Fruit fly (Drosophila melanogaster) whole organism, wandering third instar larva: ENCODE results near the gene Arf1.

Experiments
- Abd-B ChIP-seq: fragments of >200 bp; optimal IDR thresholded peaks from 2 replicates; lab custom pipeline; 2017; ENCODE audit warnings: missing biosample characterization, missing genetic modification characterization
- CG32264 ChIP-seq: fragments of 200-800 bp; sonication (Bioruptor generic); optimal IDR thresholded peaks from 2 replicates; lab custom pipeline; 2016; ENCODE audit warnings: missing biosample characterization, missing genetic modification characterization
- CG9705 ChIP-seq: fragments of 200-800 bp; sonication (Bioruptor generic); optimal IDR thresholded peaks from 2 replicates; lab custom pipeline; 2018; ENCODE audit warnings: missing biosample characterization, mild to moderate bottlenecking, missing genetic modification characterization
- CrebA ChIP-seq: fragments of 200-800 bp; sonication (Bioruptor generic); optimal IDR thresholded peaks from 2 replicates; lab custom pipeline; 2016; ENCODE audit warnings: missing biosample characterization, mild to moderate bottlenecking, missing genetic modification characterization, borderline replicate concordance
- Dfd ChIP-seq: fragments of >200 bp; optimal IDR thresholded peaks from 2 replicates; lab custom pipeline; 2017; ENCODE audit warnings: missing biosample characterization, missing genetic modification characterization
- Dif ChIP-seq: fragments of 200-275, 200-300 bp; sonication (Bioruptor generic); optimal IDR thresholded peaks from 2 replicates; lab custom pipeline; 2018; ENCODE audit warnings: missing biosample characterization, missing genetic modification characterization; ENCODE audit not compliant: partially characterized antibody
- GATAd ChIP-seq: sonication (Bioruptor generic); optimal IDR thresholded peaks from 2 replicates; lab custom pipeline; 2016; ENCODE audit warnings: missing biosample characterization, missing genetic modification characterization
- HLH106 ChIP-seq: fragments of 200-800 bp; optimal IDR thresholded peaks from 3 replicates; lab custom pipeline; 2019; ENCODE audit warnings: missing biosample characterization, mild to moderate bottlenecking, missing genetic modification characterization, moderate library complexity
- Hnf4 ChIP-seq: fragments of 200-800 bp; sonication (Bioruptor generic); optimal IDR thresholded peaks from 2 replicates; lab custom pipeline; 2016; ENCODE audit warnings: missing biosample characterization, mild to moderate bottlenecking, missing genetic modification characterization
- Hr78 ChIP-seq: fragments of >200 bp; optimal IDR thresholded peaks from 2 replicates; lab custom pipeline; 2017; ENCODE audit warnings: missing biosample characterization, missing genetic modification characterization
- Hr83 ChIP-seq: fragments of 200-300 bp; sonication (Bioruptor generic); optimal IDR thresholded peaks from 2 replicates; lab custom pipeline; 2016; ENCODE audit warnings: missing biosample characterization, mild to moderate bottlenecking, missing genetic modification characterization, moderate library complexity; ENCODE audit not compliant: poor library complexity, severe bottlenecking
- Jra ChIP-seq: sonication (Bioruptor generic); optimal IDR thresholded peaks from 2 replicates; lab custom pipeline; 2016; ENCODE audit warnings: missing biosample characterization, missing genetic modification characterization
- Mio ChIP-seq: sonication (Bioruptor generic); optimal IDR thresholded peaks from 2 replicates; lab custom pipeline; 2016; ENCODE audit warnings: missing biosample characterization, missing genetic modification characterization
- Myc ChIP-seq: fragments of >200 bp; optimal IDR thresholded peaks from 2 replicates; lab custom pipeline; 2017
- N ChIP-seq: fragments of >200 bp; optimal IDR thresholded peaks from 2 replicates; lab custom pipeline; 2018; ENCODE audit warnings: missing biosample characterization, missing external identifiers, missing genetic modification characterization
- OdsH ChIP-seq: fragments of 200-800 bp; sonication (Bioruptor generic); optimal IDR thresholded peaks from 2 replicates; lab custom pipeline; 2016; ENCODE audit warnings: missing biosample characterization, mild to moderate bottlenecking, missing genetic modification characterization
- Rel ChIP-seq, 2 experiments: fragments of 200-800 bp; sonication (Bioruptor generic) in 1 of 2; optimal IDR thresholded peaks; 2 replicates in 1 of 2; 3 replicates in 1 of 2; lab custom pipeline; 2016 to 2019; ENCODE audit warnings: mild to moderate bottlenecking in 2 of 2, missing biosample characterization in 2 of 2, missing genetic modification characterization in 2 of 2, moderate library complexity in 1 of 2
- Sp1 ChIP-seq: fragments of 200-800 bp; sonication (Bioruptor generic); optimal IDR thresholded peaks from 3 replicates; lab custom pipeline; 2019; ENCODE audit warnings: missing biosample characterization, mild to moderate bottlenecking, missing genetic modification characterization, moderate library complexity
- Vsx2 ChIP-seq: fragments of 200-300, 225-300 bp; sonication (Bioruptor generic); optimal IDR thresholded peaks from 2 replicates; lab custom pipeline; 2018; ENCODE audit warnings: missing biosample characterization, missing genetic modification characterization; ENCODE audit not compliant: partially characterized antibody
- br ChIP-seq: fragments of 200-800 bp; sonication (Bioruptor generic); optimal IDR thresholded peaks from 2 replicates; lab custom pipeline; 2016; ENCODE audit warnings: missing biosample characterization, missing genetic modification characterization
- brk ChIP-seq: fragments of 200-800 bp; sonication (Bioruptor generic); optimal IDR thresholded peaks from 2 replicates; lab custom pipeline; 2016; ENCODE audit warnings: missing biosample characterization, mild to moderate bottlenecking, missing genetic modification characterization
- dl ChIP-seq, 2 experiments: fragments of 175-275, 200-275 bp in 1 of 2; fragments of 200-275 bp in 1 of 2; sonication (Bioruptor generic); optimal IDR thresholded peaks; lab custom pipeline; 2018; ENCODE audit warnings: mild to moderate bottlenecking in 2 of 2, missing biosample characterization in 2 of 2, missing genetic modification characterization in 2 of 2, moderate library complexity in 2 of 2; ENCODE audit not compliant: partially characterized antibody in 2 of 2, insufficient read depth in 1 of 2
- dmrt93B ChIP-seq: fragments of 200-800 bp; sonication (Bioruptor generic); optimal IDR thresholded peaks from 2 replicates; lab custom pipeline; 2018; ENCODE audit warnings: missing biosample characterization, mild to moderate bottlenecking, missing genetic modification characterization
- dsf ChIP-seq: sonication (Bioruptor generic); optimal IDR thresholded peaks from 2 replicates; lab custom pipeline; 2016; ENCODE audit warnings: missing biosample characterization, missing genetic modification characterization, borderline replicate concordance
- ey ChIP-seq: fragments of 200-800 bp; sonication (Bioruptor generic); optimal IDR thresholded peaks from 2 replicates; lab custom pipeline; 2016; ENCODE audit warnings: missing biosample characterization, missing genetic modification characterization
- foxo ChIP-seq, 2 experiments: fragments of 200-800 bp; sonication (Bioruptor generic); optimal IDR thresholded peaks; 2 replicates in 1 of 2; 3 replicates in 1 of 2; lab custom pipeline; 2016 to 2017; ENCODE audit warnings: missing biosample characterization in 2 of 2, missing genetic modification characterization in 2 of 2
- fru ChIP-seq: fragments of 200-800 bp; sonication (Bioruptor generic); optimal IDR thresholded peaks from 3 replicates; lab custom pipeline; 2016; ENCODE audit warnings: missing biosample characterization, mild to moderate bottlenecking, missing genetic modification characterization
- h ChIP-seq: fragments of 200-800 bp; sonication (Bioruptor generic); optimal IDR thresholded peaks from 3 replicates; lab custom pipeline; 2016; ENCODE audit warnings: missing biosample characterization, mild to moderate bottlenecking, missing genetic modification characterization
- jim ChIP-seq: fragments of 175-275, 200-325 bp; sonication (Bioruptor generic); optimal IDR thresholded peaks from 2 replicates; lab custom pipeline; 2016; ENCODE audit warnings: missing biosample characterization, mild to moderate bottlenecking, missing genetic modification characterization
- lola ChIP-seq: fragments of >200 bp; optimal IDR thresholded peaks from 2 replicates; lab custom pipeline; 2017; ENCODE audit warnings: missing biosample characterization, missing genetic modification characterization
- pan ChIP-seq: fragments of >200 bp; optimal IDR thresholded peaks from 2 replicates; lab custom pipeline; 2017
- psq ChIP-seq: fragments of 200-800 bp; sonication (Bioruptor generic); optimal IDR thresholded peaks from 3 replicates; lab custom pipeline; 2017; ENCODE audit warnings: missing biosample characterization, mild to moderate bottlenecking, missing genetic modification characterization, moderate library complexity
- rgr ChIP-seq: fragments of 200-800 bp; sonication (Bioruptor generic); optimal IDR thresholded peaks from 3 replicates; lab custom pipeline; 2016; ENCODE audit warnings: missing biosample characterization, mild to moderate bottlenecking, missing genetic modification characterization
- sage ChIP-seq: fragments of 200-800 bp; sonication (Bioruptor generic); optimal IDR thresholded peaks from 2 replicates; lab custom pipeline; 2016; ENCODE audit warnings: missing biosample characterization, mild to moderate bottlenecking, missing genetic modification characterization
- sv ChIP-seq: fragments of 200-800 bp; sonication (Bioruptor generic); optimal IDR thresholded peaks from 3 replicates; lab custom pipeline; 2016; ENCODE audit warnings: missing biosample characterization, missing genetic modification characterization
- tai ChIP-seq: sonication (Bioruptor generic); optimal IDR thresholded peaks from 2 replicates; lab custom pipeline; 2016; ENCODE audit warnings: missing biosample characterization, missing genetic modification characterization
- usp ChIP-seq: fragments of >200 bp; optimal IDR thresholded peaks from 2 replicates; lab custom pipeline; 2017; ENCODE audit warnings: missing biosample characterization, missing genetic modification characterization
- woc ChIP-seq: sonication (Bioruptor generic); optimal IDR thresholded peaks from 2 replicates; lab custom pipeline; 2016; ENCODE audit warnings: missing biosample characterization, mild to moderate bottlenecking, missing genetic modification characterization

Arf1 gene

DNA sequence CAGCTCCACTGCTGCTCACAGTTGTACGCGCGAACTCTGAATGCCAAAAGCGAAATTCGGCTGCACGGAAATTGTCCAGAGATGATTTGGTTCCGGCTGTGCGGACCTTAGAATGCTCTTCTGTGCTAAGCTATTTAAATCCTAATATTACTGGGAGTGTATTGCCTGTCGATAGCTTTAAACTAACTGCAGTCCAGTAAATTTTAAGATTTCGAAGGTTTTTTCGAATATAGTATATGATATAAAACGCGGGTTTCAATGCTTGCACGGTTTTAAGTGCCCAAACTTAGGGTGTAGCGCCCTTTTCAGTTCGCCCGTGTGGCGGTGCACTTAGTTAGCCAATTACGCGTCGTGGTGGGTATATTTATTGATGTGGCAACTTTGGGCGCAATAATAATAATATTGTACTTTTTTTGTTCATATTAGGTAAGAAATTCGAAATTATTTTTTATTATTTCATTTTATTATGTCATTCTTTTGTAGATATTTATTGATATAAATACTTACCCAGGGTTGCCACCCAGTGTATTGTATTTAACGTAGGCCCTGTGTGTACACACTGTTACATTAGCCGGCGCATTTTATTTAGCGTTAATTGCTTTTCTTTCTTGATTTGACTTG, 6.8 kb upstream of the Arf1 start, which contains the start of the genes Chro and Ssl1:
Gene Chro (minus strand): TSS at position 262 of the 621 bp plus-strand sequence.
Gene Ssl1 (plus strand): TSS at position 367 of the 621 bp plus-strand sequence.
- TF ChIP-seq dsf (GFP tag; lab: Kevin White, UChicago) (peak; percentile 97), Dif (GFP tag; lab: Kevin White, UChicago) (peak; percentile 39), sv (GFP tag; lab: Kevin White, UChicago) (peak; percentile 100), Hnf4 (peak; percentile 100), Sp1 (peak; percentile 100), dl (GFP tag; optimal IDR thresholded peaks at IDR 0.05; lab: Kevin White, UChicago; ENCODE audit: insufficient read depth in 1 of 2, partially characterized antibody in 2 of 2) (no peak), Hr78 (GFP tag; lab: Kevin White, UChicago) (no peak), brk (peak; percentile 98), dmrt93B (GFP tag; lab: Kevin White, UChicago) (peak; percentile 100), fru (GFP tag; lab: Kevin White, UChicago) (peak; percentile 100), Dfd (GFP tag; lab: Kevin White, UChicago) (peak; percentile 95), br (GFP tag; lab: Kevin White, UChicago) (peak; percentile 100), N (no peak), Vsx2 (GFP tag; lab: Kevin White, UChicago) (no peak), CG32264 (peak; percentile 99), foxo (GFP tag; optimal IDR thresholded peaks at IDR 0.05; lab: Kevin White, UChicago) (peak; percentile 99 to 100), tai (GFP tag; lab: Kevin White, UChicago) (peak; percentile 99), CrebA (GFP tag; lab: Kevin White, UChicago) (peak; percentile 98), Hr83 (GFP tag; lab: Kevin White, UChicago) (peak; percentile 99), Abd-B (GFP tag; lab: Kevin White, UChicago) (no peak), ey (GFP tag; lab: Kevin White, UChicago) (peak; percentile 100), jim (GFP tag; lab: Kevin White, UChicago) (peak; percentile 92), rgr (GFP tag; lab: Kevin White, UChicago) (peak; percentile 100), pan (lab: Kevin White, UChicago) (no peak), Jra (peak; percentile 99), lola (GFP tag; lab: Kevin White, UChicago) (no peak), OdsH (GFP tag; lab: Kevin White, UChicago) (peak; percentile 100), CG9705 (GFP tag; lab: Kevin White, UChicago) (peak; percentile 99), Myc (peak; percentile 92), HLH106 (tag; lab: Kevin White, UChicago) (peak; percentile 100), usp (GFP tag; lab: Kevin White, UChicago) (no peak), psq (GFP tag; lab: Kevin White, UChicago) (peak; percentile 99), woc (GFP tag; lab: Kevin White, UChicago) (peak; percentile 99), Rel (GFP tag; optimal IDR thresholded peaks at IDR 0.05; lab: Kevin White, UChicago) (peak; percentile 99), Rel (tag; optimal IDR thresholded peaks at IDR 0.05; lab: Kevin White, UChicago) (peak; percentile 94), Mio (peak; percentile 97), GATAd (GFP tag; lab: Kevin White, UChicago) (peak; percentile 99), h (GFP tag; lab: Kevin White, UChicago) (peak; percentile 100), sage (GFP tag; lab: Kevin White, UChicago) (peak; percentile 99)

- TF ChIP-seq tai (GFP tag; lab: Kevin White, UChicago) (no peak), GATAd (GFP tag; lab: Kevin White, UChicago) (no peak), Dfd (GFP tag; lab: Kevin White, UChicago) (no peak), Hr83 (GFP tag; lab: Kevin White, UChicago) (peak; percentile 34), Myc (peak; percentile 66), woc (GFP tag; lab: Kevin White, UChicago) (no peak), rgr (GFP tag; lab: Kevin White, UChicago) (peak; percentile 8), psq (GFP tag; lab: Kevin White, UChicago) (no peak), ey (GFP tag; lab: Kevin White, UChicago) (no peak), pan (lab: Kevin White, UChicago) (no peak), Rel (GFP tag; optimal IDR thresholded peaks at IDR 0.05; lab: Kevin White, UChicago) (no peak), Rel (tag; optimal IDR thresholded peaks at IDR 0.05; lab: Kevin White, UChicago) (peak; percentile 47), dmrt93B (GFP tag; lab: Kevin White, UChicago) (no peak), usp (GFP tag; lab: Kevin White, UChicago) (no peak), Abd-B (GFP tag; lab: Kevin White, UChicago) (no peak), CG32264 (no peak), sv (GFP tag; lab: Kevin White, UChicago) (no peak), OdsH (GFP tag; lab: Kevin White, UChicago) (peak; percentile 0), Hr78 (GFP tag; lab: Kevin White, UChicago) (no peak), CG9705 (GFP tag; lab: Kevin White, UChicago) (no peak), foxo (GFP tag; optimal IDR thresholded peaks at IDR 0.05; lab: Kevin White, UChicago) (no peak), brk (no peak), Dif (GFP tag; lab: Kevin White, UChicago) (no peak), HLH106 (tag; lab: Kevin White, UChicago) (no peak)
These were observed 5.9 kb upstream of the Arf1 start for dm6 chr3L:22877934-22878333.
